Worm (Caenorhabditis elegans): Measurements from ENCODE around the gene K08E7.5.

ce11 chrIV:12616943-12617689 lies 43.9 kb downstream of the K08E7.5 start:
- TF ChIP-seq him-1 (tag; optimal IDR thresholded peaks at IDR 0.05) (no peak), dao-5 (tag; optimal IDR thresholded peaks at IDR 0.05) (no peak), W03F9.2 (tag; optimal IDR thresholded peaks at IDR 0.05) (no peak)

All from whole organism, L4/young adult.